Fruit fly (Drosophila melanogaster) whole organism: ENCODE data around the gene Rint1.

Experiments
- EcR ChIP-seq, 2 experiments: fragments of >200 bp; optimal IDR thresholded peaks; 2 replicates each; lab custom pipeline; 2017; ENCODE audit warnings: missing biosample characterization in 2 of 2, missing genetic modification characterization in 2 of 2, missing genetic modification reagents in 2 of 2
- pan ChIP-seq: fragments of >200 bp; optimal IDR thresholded peaks from 2 replicates; lab custom pipeline; 2017
- psq ChIP-seq: fragments of >200 bp; optimal IDR thresholded peaks from 2 replicates; lab custom pipeline; 2017

- TF ChIP-seq psq (lab: Kevin White, UChicago) (no peak), pan (lab: Kevin White, UChicago) (no peak), EcR (GFP tag; optimal IDR thresholded peaks at IDR 0.05; lab: Kevin White, UChicago) (no peak)
Observed at dm6 chr3L:7339216-7339742, 15.9 kb downstream of the Rint1 start, which contains the start of the genes lark and eco.
